Worm (Caenorhabditis elegans) whole organism, midembryonic: ENCODE results near the gene daao-1.

ENCODE experiments used
- flt-1 ChIP-seq: fragments of 200-800 bp; sonication (Bioruptor generic); IDR thresholded peaks from 2 replicates; pipeline ENCODE4 v1.3.6; 2022; ENCODE audit warnings: missing genetic modification characterization, missing compliant biosample characterization
- ztf-23 ChIP-seq: fragments of 200-800 bp; sonication (Bioruptor generic); IDR thresholded peaks from 2 replicates; pipeline ENCODE4 v1.3.6; 2022; ENCODE audit warnings: missing genetic modification reagents, missing genetic modification characterization, missing compliant biosample characterization

DNA sequence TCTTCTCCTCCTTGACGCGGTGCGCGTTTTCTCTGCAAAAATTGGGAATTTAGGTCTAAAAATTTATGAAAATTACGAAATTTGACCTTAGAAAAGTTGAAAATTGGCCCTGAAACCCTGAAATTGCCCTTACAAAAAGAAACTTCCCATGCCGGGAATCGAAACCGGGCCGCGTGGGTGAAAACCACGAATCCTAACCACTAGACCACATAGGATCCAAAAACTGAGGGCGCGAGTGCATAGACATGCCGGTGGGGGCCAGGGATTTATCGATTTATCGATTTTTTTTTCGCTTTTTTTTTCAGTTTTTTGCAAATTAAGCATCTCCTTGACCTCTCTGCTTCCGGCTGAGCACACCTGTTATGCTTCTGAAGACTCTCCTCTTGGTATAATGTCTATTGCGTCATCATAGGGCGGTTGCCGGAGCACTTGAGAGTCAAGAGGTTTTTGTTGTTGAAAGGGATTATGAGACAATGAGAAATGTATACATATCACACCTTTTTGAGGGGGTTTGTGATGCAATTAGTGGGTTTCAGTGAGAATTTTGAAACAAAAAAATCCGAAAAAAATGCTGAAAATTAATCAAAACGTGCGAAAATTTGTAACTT, 25.8 kb downstream of the daao-1 start:
- TF ChIP-seq ztf-23 (peak; percentile 82), flt-1 (peak; percentile 78; the same call in 1 of the 2 replicates)
